Worm (Caenorhabditis elegans): ENCODE measurements around the gene slc-25A32.

DNA sequence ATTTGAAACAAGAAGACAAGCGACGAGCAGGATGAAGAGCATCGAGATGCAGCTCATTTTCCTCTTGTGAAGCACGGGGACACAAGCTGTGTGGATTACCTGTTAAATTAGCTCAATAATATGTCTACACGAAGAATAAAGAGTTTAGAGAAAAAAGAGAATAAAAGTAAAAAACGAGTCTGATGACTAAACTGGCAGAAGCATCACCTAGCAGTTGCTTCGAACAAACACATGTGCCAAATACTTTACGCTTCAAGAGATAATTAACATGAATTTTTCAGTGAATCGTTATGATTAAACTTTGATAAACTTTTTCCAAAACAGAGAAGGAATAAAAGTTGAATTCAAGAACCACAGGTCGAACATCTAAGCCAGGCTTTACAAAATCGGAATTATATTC lies 19.2 kb downstream of the slc-25A32 start, which contains the start of gene nlp-55:
- TF ChIP-seq unc-62 (GFP tag; optimal IDR thresholded peaks at IDR 0.05) (no peak), nhr-23 (tag; optimal IDR thresholded peaks at IDR 0.05) (no peak), nhr-25 (tag; optimal IDR thresholded peaks at IDR 0.05) (no peak), ceh-28 (tag; optimal IDR thresholded peaks at IDR 0.05) (no peak), nhr-43 (tag; optimal IDR thresholded peaks at IDR 0.05; ENCODE audit: poor library complexity, severe bottlenecking) (no peak), lin-39 (tag; optimal IDR thresholded peaks at IDR 0.05) (no peak), fkh-10 (GFP tag; optimal IDR thresholded peaks at IDR 0.05) (no peak), egl-27 (tag; optimal IDR thresholded peaks at IDR 0.05) (no peak), lsy-12 (tag; optimal IDR thresholded peaks at IDR 0.05) (no peak), nhr-237 (tag; optimal IDR thresholded peaks at IDR 0.05) (no peak), nhr-12 (tag; optimal IDR thresholded peaks at IDR 0.05) (no peak), unc-39 (tag; optimal IDR thresholded peaks at IDR 0.05) (no peak)
